Worm (Caenorhabditis elegans): ENCODE data around the gene E04F6.9.

- TF ChIP-seq W03F9.2 (tag; optimal IDR thresholded peaks at IDR 0.05) (no peak), him-1 (tag; optimal IDR thresholded peaks at IDR 0.05) (no peak)
Observed at ce11 chrII:7239705-7240104, 27.7 kb upstream of the E04F6.9 start.
